Worm (Caenorhabditis elegans): Measurements from ENCODE around the gene T18D3.5.

DNA sequence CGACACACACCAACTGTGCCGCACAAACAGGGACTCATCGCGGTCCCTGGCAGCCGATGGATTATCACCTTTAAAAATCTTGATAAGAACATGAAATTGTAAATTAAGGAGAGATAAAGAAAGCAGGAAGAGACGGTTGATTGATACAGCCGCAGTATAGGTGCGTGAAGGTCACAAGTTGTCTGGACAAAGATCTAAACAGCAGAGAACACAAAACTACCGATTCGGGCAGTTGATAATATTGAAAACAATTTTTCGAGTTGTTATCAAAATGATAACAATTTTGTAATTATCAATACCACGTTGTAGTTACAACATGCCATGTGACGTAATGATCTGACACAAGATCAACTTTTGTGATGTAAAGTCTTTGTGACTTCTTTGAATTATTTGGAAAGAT lies 37.2 kb downstream of the T18D3.5 start:
- TF ChIP-seq ama-1 (optimal IDR thresholded peaks at IDR 0.05) (no peak), hlh-30 (tag; optimal IDR thresholded peaks at IDR 0.05; ENCODE audit: insufficient read depth) (peak; percentile 20), ceh-48 (tag; optimal IDR thresholded peaks at IDR 0.05) (no peak), dve-1 (tag; optimal IDR thresholded peaks at IDR 0.05) (no peak), hlh-15 (tag; optimal IDR thresholded peaks at IDR 0.05) (no peak), odd-2 (tag; optimal IDR thresholded peaks at IDR 0.05) (no peak), gmeb-2 (tag; optimal IDR thresholded peaks at IDR 0.05) (no peak), lim-6 (tag; optimal IDR thresholded peaks at IDR 0.05) (no peak), ceh-34 (tag; optimal IDR thresholded peaks at IDR 0.05) (no peak), rnt-1 (tag; optimal IDR thresholded peaks at IDR 0.05) (peak; percentile 16), ztf-16 (tag; optimal IDR thresholded peaks at IDR 0.05) (no peak), zip-5 (tag; optimal IDR thresholded peaks at IDR 0.05) (no peak), nhr-11 (tag; optimal IDR thresholded peaks at IDR 0.05) (no peak), fkh-10 (GFP tag; optimal IDR thresholded peaks at IDR 0.05) (no peak)
